Fruit fly (Drosophila melanogaster) whole organism, embryonic: Measurements from ENCODE around the gene cnir.
A peak's percentile ranks its signal among the peaks of the same experiment; 100 is the strongest.

ENCODE experiments used
- Aef1 ChIP-seq: fragments of 200-800 bp; sonication (Bioruptor generic); IDR thresholded peaks from 3 replicates; pipeline ENCODE4 v1.3.6; 2022; ENCODE audit warnings: missing biosample characterization, missing genetic modification characterization
- Atf3 ChIP-seq: fragments of 200-800 bp; sonication (Bioruptor generic); optimal IDR thresholded peaks from 3 replicates; lab custom pipeline; 2016; ENCODE audit warnings: missing biosample characterization, missing genetic modification characterization
- CG10267 ChIP-seq: fragments of 200-800 bp; sonication (Bioruptor generic); optimal IDR thresholded peaks from 2 replicates; lab custom pipeline; 2018; ENCODE audit warnings: missing biosample characterization, mild to moderate bottlenecking, missing genetic modification characterization, moderate library complexity
- CG10321 ChIP-seq: fragments of 200-800 bp; sonication (Bioruptor generic); IDR thresholded peaks from 2 replicates; pipeline ENCODE4 v1.3.6; 2022; ENCODE audit warnings: missing biosample characterization, missing genetic modification characterization
- CG10366 ChIP-seq: fragments of 200-800 bp; sonication (Bioruptor generic); IDR thresholded peaks from 2 replicates; pipeline ENCODE4 v1.3.6; 2022; ENCODE audit warnings: missing biosample characterization, missing genetic modification characterization
- CG10979 ChIP-seq: fragments of 200-800 bp; sonication (Bioruptor generic); optimal IDR thresholded peaks from 2 replicates; lab custom pipeline; 2018; ENCODE audit warnings: missing biosample characterization, mild to moderate bottlenecking, missing genetic modification characterization, moderate library complexity
- CG11085 ChIP-seq: fragments of 200-800 bp; sonication (Bioruptor generic); IDR thresholded peaks from 2 replicates; pipeline ENCODE4 v1.3.6; 2022; ENCODE audit warnings: missing biosample characterization, missing genetic modification characterization
- CG11504 ChIP-seq: fragments of 200-800 bp; sonication (Bioruptor generic); optimal IDR thresholded peaks from 3 replicates; lab custom pipeline; 2019; ENCODE audit warnings: missing biosample characterization, mild to moderate bottlenecking, missing genetic modification characterization, moderate library complexity
- CG12942 ChIP-seq: fragments of 200-800 bp; sonication (Bioruptor generic); optimal IDR thresholded peaks from 3 replicates; lab custom pipeline; 2016; ENCODE audit warnings: missing biosample characterization, missing genetic modification characterization
- CG16815 ChIP-seq: fragments of 200-800 bp; sonication (Bioruptor generic); optimal IDR thresholded peaks from 3 replicates; lab custom pipeline; 2017; ENCODE audit warnings: missing biosample characterization, mild to moderate bottlenecking, missing genetic modification characterization
- CG4328 ChIP-seq: fragments of 200-800 bp; sonication (Bioruptor generic); optimal IDR thresholded peaks from 3 replicates; lab custom pipeline; 2017; ENCODE audit warnings: missing biosample characterization, missing genetic modification reagents, missing genetic modification characterization
- CG4360 ChIP-seq: fragments of 200-800 bp; sonication (Bioruptor generic); IDR thresholded peaks from 2 replicates; pipeline ENCODE4 v1.3.6; 2022; ENCODE audit warnings: missing biosample characterization, missing genetic modification characterization
- CG43689 ChIP-seq: fragments of 200-800 bp; sonication (Bioruptor generic); IDR thresholded peaks from 2 replicates; pipeline ENCODE4 v1.3.6; 2022; ENCODE audit warnings: missing biosample characterization, missing genetic modification characterization
- CG4820 ChIP-seq: fragments of 200-800 bp; sonication (Bioruptor generic); optimal IDR thresholded peaks from 3 replicates; lab custom pipeline; 2016; ENCODE audit warnings: missing biosample characterization, missing genetic modification characterization
- CG6854 ChIP-seq: fragments of 200-800 bp; sonication (Bioruptor generic); optimal IDR thresholded peaks from 3 replicates; lab custom pipeline; 2017; ENCODE audit warnings: missing biosample characterization, mild to moderate bottlenecking, missing genetic modification characterization
- CG7556 ChIP-seq: fragments of 200-800 bp; sonication (Bioruptor generic); optimal IDR thresholded peaks from 2 replicates; lab custom pipeline; 2017; ENCODE audit warnings: missing biosample characterization, mild to moderate bottlenecking, missing genetic modification characterization
- CG7928 ChIP-seq: fragments of 200-800 bp; sonication (Bioruptor generic); optimal IDR thresholded peaks from 2 replicates; lab custom pipeline; 2017; ENCODE audit warnings: missing biosample characterization, mild to moderate bottlenecking, missing genetic modification characterization
- CG9817 ChIP-seq: fragments of 200-800 bp; sonication (Bioruptor generic); optimal IDR thresholded peaks from 2 replicates; lab custom pipeline; 2018; ENCODE audit warnings: missing biosample characterization, mild to moderate bottlenecking, missing genetic modification characterization, moderate library complexity
- Dbx ChIP-seq: fragments of 200-800 bp; sonication (Bioruptor generic); IDR thresholded peaks from 3 replicates; pipeline ENCODE4 v1.3.6; 2022; ENCODE audit warnings: missing biosample characterization, missing genetic modification characterization
- Eip74EF ChIP-seq, 2 experiments: fragments of 200-800 bp in 1 of 2; fragments of >200 bp in 1 of 2; sonication (Bioruptor generic) in 1 of 2; optimal IDR thresholded peaks; 2 replicates each; lab custom pipeline; 2017 to 2019; ENCODE audit warnings: missing biosample characterization in 2 of 2, missing genetic modification characterization in 2 of 2, mild to moderate bottlenecking in 1 of 2, moderate library complexity in 1 of 2
- Gug ChIP-seq: fragments of 200-800 bp; sonication (Bioruptor generic); IDR thresholded peaks from 4 replicates; pipeline ENCODE4 v1.3.6; 2022; ENCODE audit warnings: missing biosample characterization, missing genetic modification characterization
- HHEX ChIP-seq: fragments of 200-800 bp; sonication (Bioruptor generic); optimal IDR thresholded peaks from 3 replicates; lab custom pipeline; 2017; ENCODE audit warnings: missing biosample characterization, mild to moderate bottlenecking, missing genetic modification characterization, missing genetic modification reagents
- HLH3B ChIP-seq: fragments of 200-800 bp; sonication (Bioruptor generic); IDR thresholded peaks from 2 replicates; pipeline ENCODE4 v1.3.6; 2022; ENCODE audit warnings: missing biosample characterization, missing genetic modification characterization
- Hr39 ChIP-seq: fragments of >200 bp; optimal IDR thresholded peaks from 2 replicates; lab custom pipeline; 2017
- Hsf ChIP-seq: fragments of 200-800 bp; sonication (Bioruptor generic); optimal IDR thresholded peaks from 3 replicates; lab custom pipeline; 2016; ENCODE audit warnings: missing biosample characterization, missing genetic modification characterization
- NC2β ChIP-seq: fragments of 200-800 bp; sonication (Bioruptor generic); optimal IDR thresholded peaks from 2 replicates; lab custom pipeline; 2016; ENCODE audit warnings: missing biosample characterization, missing genetic modification characterization
- Nf-YA ChIP-seq: fragments of 200-800 bp; sonication (Bioruptor generic); IDR thresholded peaks from 2 replicates; pipeline ENCODE4 v1.3.6; 2022; ENCODE audit warnings: missing biosample characterization, missing genetic modification characterization
- Rfx ChIP-seq: fragments of 200-800 bp; sonication (Bioruptor generic); IDR thresholded peaks from 2 replicates; pipeline ENCODE4 v1.3.6; 2022; ENCODE audit warnings: missing biosample characterization, missing genetic modification characterization
- Trl ChIP-seq, 3 experiments: fragments of >200 bp in 2 of 3; fragments of 200-800 bp in 1 of 3; sonication (Bioruptor generic) in 1 of 3; optimal IDR thresholded peaks; 2 replicates in 1 of 3; 3 replicates in 2 of 3; lab custom pipeline; 2016 to 2017; ENCODE audit warnings: missing biosample characterization in 1 of 3, missing genetic modification characterization in 1 of 3
- ac ChIP-seq: fragments of 200-800 bp; sonication (Bioruptor generic); optimal IDR thresholded peaks from 3 replicates; lab custom pipeline; 2017; ENCODE audit warnings: missing biosample characterization, mild to moderate bottlenecking, missing genetic modification characterization
- bowl ChIP-seq: fragments of 200-800 bp; sonication (Bioruptor generic); IDR thresholded peaks from 2 replicates; pipeline ENCODE4 v1.3.6; 2022; ENCODE audit warnings: missing biosample characterization, missing genetic modification characterization
- chif ChIP-seq, 2 experiments: fragments of 200-800 bp; sonication (Bioruptor generic); optimal IDR thresholded peaks; 3 replicates each; lab custom pipeline; 2016; ENCODE audit warnings: missing biosample characterization in 2 of 2, missing genetic modification characterization in 2 of 2
- corto ChIP-seq: fragments of 200-800 bp; sonication (Bioruptor generic); optimal IDR thresholded peaks from 2 replicates; lab custom pipeline; 2016; ENCODE audit warnings: missing biosample characterization, mild to moderate bottlenecking, missing genetic modification characterization, moderate library complexity
- crol ChIP-seq: fragments of 200-800 bp; sonication (Bioruptor generic); IDR thresholded peaks from 2 replicates; pipeline ENCODE4 v1.3.6; 2022; ENCODE audit warnings: missing biosample characterization, missing genetic modification characterization
- dpn ChIP-seq, 2 experiments: fragments of 200-800 bp; sonication (Bioruptor generic); optimal IDR thresholded peaks; 3 replicates each; lab custom pipeline; 2016; ENCODE audit warnings: missing biosample characterization in 2 of 2, missing genetic modification characterization in 2 of 2
- esg ChIP-seq: fragments of 200-800 bp; sonication (Bioruptor generic); conservative IDR thresholded peaks from 2 replicates; pipeline ENCODE4 v1.3.6; 2022; ENCODE audit warnings: missing biosample characterization, missing genetic modification characterization
- fd96Cb ChIP-seq: fragments of 200-800 bp; sonication (Bioruptor generic); optimal IDR thresholded peaks from 2 replicates; lab custom pipeline; 2018; ENCODE audit warnings: missing biosample characterization, mild to moderate bottlenecking, missing genetic modification characterization, moderate library complexity
- fu2 ChIP-seq: fragments of 200-800 bp; sonication (Bioruptor generic); optimal IDR thresholded peaks from 2 replicates; lab custom pipeline; 2016; ENCODE audit warnings: missing biosample characterization, missing genetic modification characterization
- grau ChIP-seq: fragments of 200-800 bp; optimal IDR thresholded peaks from 3 replicates; lab custom pipeline; 2019; ENCODE audit warnings: missing biosample characterization, mild to moderate bottlenecking, missing genetic modification characterization, moderate library complexity
- gro ChIP-seq: fragments of 200-800 bp; sonication (Bioruptor generic); optimal IDR thresholded peaks from 2 replicates; lab custom pipeline; 2016; ENCODE audit warnings: missing biosample characterization, missing genetic modification characterization
- luna ChIP-seq: fragments of 200-800 bp; sonication (Bioruptor generic); optimal IDR thresholded peaks from 2 replicates; lab custom pipeline; 2016; ENCODE audit warnings: missing biosample characterization, missing genetic modification characterization
- org-1 ChIP-seq: fragments of 200-800 bp; sonication (Bioruptor generic); optimal IDR thresholded peaks from 2 replicates; lab custom pipeline; 2017; ENCODE audit warnings: missing biosample characterization, missing genetic modification characterization
- pita ChIP-seq: fragments of 200-800 bp; sonication (Bioruptor generic); optimal IDR thresholded peaks from 2 replicates; lab custom pipeline; 2017; ENCODE audit warnings: missing biosample characterization, mild to moderate bottlenecking, missing genetic modification characterization
- prd ChIP-seq, 3 experiments: fragments of >200 bp in 2 of 3; fragments of 200-800 bp in 1 of 3; sonication (Bioruptor generic) in 1 of 3; optimal IDR thresholded peaks in 2 of 3; IDR thresholded peaks in 1 of 3; 2 replicates in 2 of 3; 3 replicates in 1 of 3; pipeline versions ENCODE4 v1.3.6 to Lab custom; 2017 to 2022; ENCODE audit warnings: missing biosample characterization in 1 of 3, missing genetic modification characterization in 1 of 3
- run ChIP-seq: fragments of 200-800 bp; sonication (Bioruptor generic); optimal IDR thresholded peaks from 3 replicates; lab custom pipeline; 2018; ENCODE audit warnings: missing biosample characterization, mild to moderate bottlenecking, missing genetic modification characterization
- so ChIP-seq: fragments of 200-800 bp; sonication (Bioruptor generic); IDR thresholded peaks from 3 replicates; pipeline ENCODE4 v1.3.6; 2022; ENCODE audit warnings: missing biosample characterization, missing genetic modification characterization
- sob ChIP-seq: fragments of 200-800 bp; sonication (Bioruptor generic); IDR thresholded peaks from 2 replicates; pipeline ENCODE4 v1.3.6; 2022; ENCODE audit warnings: missing biosample characterization, missing genetic modification characterization
- stwl ChIP-seq: fragments of 200-800 bp; sonication (Bioruptor generic); optimal IDR thresholded peaks from 3 replicates; lab custom pipeline; 2018; ENCODE audit warnings: missing biosample characterization, mild to moderate bottlenecking, missing genetic modification characterization, moderate library complexity
- ttk ChIP-seq: fragments of 200-800 bp; sonication (Bioruptor generic); IDR thresholded peaks from 2 replicates; pipeline ENCODE4 v2.1.2; 2022; ENCODE audit warnings: missing biosample characterization, missing genetic modification characterization
- unc-4 ChIP-seq: fragments of 200-800 bp; sonication (Bioruptor generic); IDR thresholded peaks from 2 replicates; pipeline ENCODE4 v1.3.6; 2022; ENCODE audit warnings: missing biosample characterization, missing genetic modification characterization; ENCODE audit not compliant: partially characterized antibody
- zfh1 ChIP-seq: fragments of 200-800 bp; sonication (Bioruptor generic); IDR thresholded peaks from 3 replicates; pipeline ENCODE4 v1.3.6; 2022; ENCODE audit warnings: missing biosample characterization, missing genetic modification characterization

The cnir gene

DNA sequence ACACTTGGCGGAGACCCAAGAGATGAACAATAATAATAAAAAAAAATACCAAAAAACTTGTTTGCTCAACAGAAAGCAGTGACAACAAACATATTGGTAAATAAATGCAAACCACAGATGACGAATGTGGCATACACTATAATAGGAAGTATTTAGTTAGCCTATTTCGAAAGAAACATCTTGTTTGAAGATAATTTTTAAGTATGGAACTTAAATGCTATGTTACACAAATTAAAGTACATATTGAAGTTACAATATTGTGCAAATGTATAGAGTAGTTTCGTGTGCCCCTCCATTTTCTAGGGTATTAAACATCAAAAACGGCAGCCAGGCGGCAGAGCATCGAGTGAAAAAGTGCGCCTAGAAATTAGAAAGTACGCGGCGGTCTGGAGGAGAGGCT, 36.2 kb downstream of the cnir start (continued):
- TF ChIP-seq fd96Cb: peak; percentile 65
- TF ChIP-seq ttk (GFP tag; lab: Robert Waterston, UW): peak; percentile 14; the same call in 1 of the 2 replicates
- peak; percentile 61 for TF ChIP-seq HLH3B (GFP tag; lab: Robert Waterston, UW)
- TF ChIP-seq stwl: no peak
- TF ChIP-seq prd (optimal IDR thresholded peaks at IDR 0.05; lab: Kevin White, UChicago): no peak
- peak; percentile 47; the same call in 2 of the 3 replicates for TF ChIP-seq prd (GFP tag; IDR thresholded peaks at IDR 0.05; lab: Robert Waterston, UW)
- no peak for TF ChIP-seq Atf3 (GFP tag; lab: Kevin White, UChicago)
- no peak for TF ChIP-seq CG7928
- peak in 1 of 2 experiments; percentile 74 for TF ChIP-seq Eip74EF (GFP tag; optimal IDR thresholded peaks at IDR 0.05; lab: Kevin White, UChicago)
- no peak for TF ChIP-seq bowl (GFP tag; lab: Robert Waterston, UW)
- peak; percentile 57 for TF ChIP-seq grau (tag; lab: Kevin White, UChicago)
- no peak for TF ChIP-seq so (GFP tag; lab: Robert Waterston, UW)
- no peak for TF ChIP-seq luna (GFP tag; lab: Kevin White, UChicago)
- peak; percentile 60 for TF ChIP-seq CG10979
- TF ChIP-seq corto (GFP tag; lab: Kevin White, UChicago): no peak
- TF ChIP-seq CG10321: peak; percentile 19; the same call in 1 of the 2 replicates
- TF ChIP-seq CG10366 (GFP tag; lab: Robert Waterston, UW): peak; percentile 40; the same call in 1 of the 2 replicates
- no peak for TF ChIP-seq pita (GFP tag; lab: Kevin White, UChicago)
- peak; percentile 55 for TF ChIP-seq HHEX (GFP tag; lab: Kevin White, UChicago)
- TF ChIP-seq Gug (GFP tag; lab: Robert Waterston, UW): no peak
- peak; percentile 8 for TF ChIP-seq org-1 (GFP tag; lab: Kevin White, UChicago)
- TF ChIP-seq ac: no peak
- peak; percentile 30 for TF ChIP-seq CG10267 (tag; lab: Kevin White, UChicago)
- no peak for TF ChIP-seq Dbx (GFP tag; lab: Robert Waterston, UW)
- TF ChIP-seq CG43689 (GFP tag; lab: Robert Waterston, UW): no peak
- TF ChIP-seq CG9817 (tag; lab: Kevin White, UChicago): peak; percentile 10
- TF ChIP-seq CG4820 (GFP tag; lab: Kevin White, UChicago): peak; percentile 12
- peak; percentile 56 for TF ChIP-seq run
- TF ChIP-seq CG4360: no peak
- TF ChIP-seq dpn (GFP tag; optimal IDR thresholded peaks at IDR 0.05; lab: Kevin White, UChicago): peak in 1 of 2 experiments; percentile 41
- no peak for TF ChIP-seq CG6854 (GFP tag; lab: Kevin White, UChicago)
- 0 out of 3 replicates have a peak, but pooled peaks have one; percentile 29 for TF ChIP-seq Aef1
- TF ChIP-seq CG7556: peak; percentile 41
- no peak for TF ChIP-seq CG16815 (GFP tag; lab: Kevin White, UChicago)
- TF ChIP-seq sob (GFP tag; lab: Robert Waterston, UW): no peak
- TF ChIP-seq CG12942 (GFP tag; lab: Kevin White, UChicago): peak; percentile 25
- TF ChIP-seq Rfx (GFP tag; lab: Robert Waterston, UW): no peak
- no peak for TF ChIP-seq unc-4 (GFP tag; lab: Robert Waterston, UW)
- TF ChIP-seq gro: no peak
- no peak for TF ChIP-seq fu2 (GFP tag; lab: Kevin White, UChicago)
- no peak for TF ChIP-seq Hsf (GFP tag; lab: Kevin White, UChicago)
- TF ChIP-seq esg (GFP tag; lab: Robert Waterston, UW): peak; percentile 41; the same call in 1 of the 2 replicates
- TF ChIP-seq CG4328: no peak
- no peak for TF ChIP-seq Trl (optimal IDR thresholded peaks at IDR 0.05; lab: Kevin White, UChicago)
- no peak for TF ChIP-seq Trl (GFP tag; optimal IDR thresholded peaks at IDR 0.05; lab: Kevin White, UChicago)
- TF ChIP-seq crol (GFP tag; lab: Robert Waterston, UW): no peak
- no peak for TF ChIP-seq Hr39 (lab: Kevin White, UChicago)
- peak; percentile 81 for TF ChIP-seq CG11504
- peak; percentile 50; the same call in 1 of the 2 replicates for TF ChIP-seq Nf-YA
- 0 out of 3 replicates have a peak, but pooled peaks have one; percentile 32 for TF ChIP-seq zfh1 (GFP tag; lab: Robert Waterston, UW)
- no peak for TF ChIP-seq chif (GFP tag; optimal IDR thresholded peaks at IDR 0.05; lab: Kevin White, UChicago)
- TF ChIP-seq CG11085: no peak
- no peak for TF ChIP-seq NC2β (GFP tag; lab: Kevin White, UChicago)
